Fruit fly (Drosophila melanogaster): Measurements from ENCODE around the gene CG13725.

CG13725 gene

DNA sequence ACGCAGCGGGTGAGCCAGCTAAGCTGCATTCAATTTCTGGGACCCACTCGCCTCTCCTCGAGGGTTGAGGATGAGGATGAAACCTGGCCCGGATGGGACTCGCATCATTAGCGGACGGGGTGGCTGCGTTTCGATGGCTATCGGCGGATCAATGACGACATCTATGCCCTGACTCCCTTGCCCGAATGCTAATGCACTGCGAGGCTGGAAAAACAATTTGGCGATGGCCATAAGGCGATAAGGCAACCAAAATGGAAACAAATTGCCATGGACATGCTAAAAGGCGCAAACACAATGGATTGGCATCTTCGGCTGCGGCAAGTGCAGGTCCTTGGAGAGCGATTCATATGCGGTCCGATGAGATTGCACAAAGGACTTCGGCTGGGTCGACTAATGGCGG, 37.6 kb upstream of the CG13725 start:
- no peak for TF ChIP-seq Hmx (GFP tag; optimal IDR thresholded peaks at IDR 0.05)
- TF ChIP-seq grn (GFP tag; optimal IDR thresholded peaks at IDR 0.05): peak; percentile 66
- TF ChIP-seq crc (GFP tag; optimal IDR thresholded peaks at IDR 0.05): no peak
- TF ChIP-seq cg (GFP tag; optimal IDR thresholded peaks at IDR 0.05): no peak
- TF ChIP-seq Asciz (GFP tag; optimal IDR thresholded peaks at IDR 0.05): no peak
- no peak for TF ChIP-seq hbn (GFP tag; IDR thresholded peaks at IDR 0.05; ENCODE audit: partially characterized antibody)
- no peak for TF ChIP-seq CG6254 (GFP tag; optimal IDR thresholded peaks at IDR 0.05)
- TF ChIP-seq pfk (GFP tag; optimal IDR thresholded peaks at IDR 0.05): no peak
- no peak for TF ChIP-seq CG15696 (tag; optimal IDR thresholded peaks at IDR 0.05)
- TF ChIP-seq BEAF-32 (GFP tag; optimal IDR thresholded peaks at IDR 0.05): no peak
- peak in 1 of 2 experiments; percentile 35 for TF ChIP-seq tll (GFP tag; optimal IDR thresholded peaks at IDR 0.05)
- no peak for TF ChIP-seq CG1792 (GFP tag; optimal IDR thresholded peaks at IDR 0.05)
- TF ChIP-seq chinmo (GFP tag; IDR thresholded peaks at IDR 0.05; ENCODE audit: partially characterized antibody): no peak
- TF ChIP-seq sr (GFP tag; IDR thresholded peaks at IDR 0.05): no peak
- TF ChIP-seq CG9727 (GFP tag; optimal IDR thresholded peaks at IDR 0.05): no peak
- TF ChIP-seq CkIIα-i1 (GFP tag; IDR thresholded peaks at IDR 0.05): no peak
- TF ChIP-seq oc (tag; optimal IDR thresholded peaks at IDR 0.05): peak; percentile 68
- TF ChIP-seq nerfin-1 (tag; optimal IDR thresholded peaks at IDR 0.05): peak; percentile 27
- TF ChIP-seq ATbp (GFP tag; optimal IDR thresholded peaks at IDR 0.05): no peak
- TF ChIP-seq CG34224 (GFP tag; IDR thresholded peaks at IDR 0.05; ENCODE audit: partially characterized antibody): no peak
- TF ChIP-seq MBD-R2 (GFP tag; IDR thresholded peaks at IDR 0.05): no peak
- no peak for TF ChIP-seq CG13296 (GFP tag; optimal IDR thresholded peaks at IDR 0.05)
- TF ChIP-seq HLH4C (GFP tag; IDR thresholded peaks at IDR 0.05; ENCODE audit: partially characterized antibody): no peak
- TF ChIP-seq CG13424 (tag; optimal IDR thresholded peaks at IDR 0.05): no peak
- TF ChIP-seq CG10959 (GFP tag; IDR thresholded peaks at IDR 0.05): no peak
- TF ChIP-seq CG18599 (GFP tag; optimal IDR thresholded peaks at IDR 0.05): no peak
- no peak for TF ChIP-seq knrl (GFP tag; IDR thresholded peaks at IDR 0.05; ENCODE audit: partially characterized antibody)
- TF ChIP-seq lbe (GFP tag; optimal IDR thresholded peaks at IDR 0.05): no peak
- TF ChIP-seq inv (GFP tag; IDR thresholded peaks at IDR 0.05; ENCODE audit: partially characterized antibody): no peak
- no peak for TF ChIP-seq Hand (GFP tag; optimal IDR thresholded peaks at IDR 0.05)
- no peak for TF ChIP-seq CG8388 (GFP tag; optimal IDR thresholded peaks at IDR 0.05)
- TF ChIP-seq trh (GFP tag; optimal IDR thresholded peaks at IDR 0.05): no peak
- TF ChIP-seq seq (GFP tag; IDR thresholded peaks at IDR 0.05): no peak
- TF ChIP-seq zen (tag; optimal IDR thresholded peaks at IDR 0.05): peak; percentile 80
- TF ChIP-seq rib (GFP tag; IDR thresholded peaks at IDR 0.05): no peak
- TF ChIP-seq CG14710 (tag; optimal IDR thresholded peaks at IDR 0.05): no peak
- TF ChIP-seq sqz (GFP tag; optimal IDR thresholded peaks at IDR 0.05): no peak
- no peak for TF ChIP-seq B-H1 (GFP tag; IDR thresholded peaks at IDR 0.05)
- no peak for TF ChIP-seq phol (tag; optimal IDR thresholded peaks at IDR 0.05)
- TF ChIP-seq CG4360 (GFP tag; IDR thresholded peaks at IDR 0.05): no peak
- TF ChIP-seq CG34422 (GFP tag; IDR thresholded peaks at IDR 0.05): no peak
- no peak for TF ChIP-seq NC2α (GFP tag; optimal IDR thresholded peaks at IDR 0.05)
- TF ChIP-seq CG11398 (GFP tag; optimal IDR thresholded peaks at IDR 0.05): no peak
- TF ChIP-seq CG9932 (GFP tag; IDR thresholded peaks at IDR 0.05): no peak
- TF ChIP-seq CG12236 (GFP tag; optimal IDR thresholded peaks at IDR 0.05): no peak
- TF ChIP-seq Hr3 (GFP tag; optimal IDR thresholded peaks at IDR 0.05): no peak
- no peak for TF ChIP-seq Mrtf (GFP tag; IDR thresholded peaks at IDR 0.05)
- peak; percentile 21 for TF ChIP-seq pros (GFP tag; optimal IDR thresholded peaks at IDR 0.05)
- TF ChIP-seq Trl (optimal IDR thresholded peaks at IDR 0.05): no peak
- no peak for TF ChIP-seq Trl (GFP tag; optimal IDR thresholded peaks at IDR 0.05)
- no peak for TF ChIP-seq CG7987 (GFP tag; optimal IDR thresholded peaks at IDR 0.05)
